Worm (Caenorhabditis elegans) whole organism, midembryonic: ENCODE measurements around the gene moc-6.

ENCODE experiments used
- cog-1 ChIP-seq: sonication (generic microtip); optimal IDR thresholded peaks from 2 replicates; lab custom pipeline; 2016; ENCODE audit warnings: missing genetic modification characterization, missing compliant biosample characterization
- flt-1 ChIP-seq: fragments of 200-800 bp; sonication (Bioruptor generic); IDR thresholded peaks from 2 replicates; pipeline ENCODE4 v1.3.6; 2022; ENCODE audit warnings: missing genetic modification characterization, missing compliant biosample characterization
- klf-2 ChIP-seq: fragments of 200-800 bp; sonication (Bioruptor generic); conservative IDR thresholded peaks from 2 replicates; pipeline ENCODE4 v1.3.6; 2022; ENCODE audit warnings: missing genetic modification reagents, missing genetic modification characterization, missing compliant biosample characterization
- ref-1 ChIP-seq: fragments of 200-800 bp; sonication (Bioruptor generic); conservative IDR thresholded peaks from 2 replicates; pipeline ENCODE4 v1.3.6; 2022; ENCODE audit warnings: missing genetic modification reagents, missing genetic modification characterization, missing compliant biosample characterization
- tab-1 ChIP-seq: fragments of 200-800 bp; sonication (Bioruptor generic); IDR thresholded peaks from 2 replicates; pipeline ENCODE4 v1.3.6; 2022; ENCODE audit warnings: missing genetic modification characterization, missing compliant biosample characterization
- ztf-23 ChIP-seq: fragments of 200-800 bp; sonication (Bioruptor generic); IDR thresholded peaks from 2 replicates; pipeline ENCODE4 v1.3.6; 2022; ENCODE audit warnings: missing genetic modification reagents, missing genetic modification characterization, missing compliant biosample characterization

- TF ChIP-seq ztf-23 (GFP tag; lab: Robert Waterston, UW): no peak
- TF ChIP-seq cog-1 (tag; lab: Kevin White, UChicago): no peak
- TF ChIP-seq tab-1 (GFP tag; lab: Robert Waterston, UW): no peak
- TF ChIP-seq klf-2 (GFP tag; lab: Robert Waterston, UW): no peak
- TF ChIP-seq flt-1 (GFP tag; lab: Robert Waterston, UW): no peak
- no peak for TF ChIP-seq ref-1
These were observed 48.7 kb downstream of the moc-6 start, which contains the start of gene cnd-1 for ce11 chrIII:5244539-5244938.
